Fruit fly (Drosophila melanogaster) ovary, adult (tissue): ENCODE measurements around the gene CG8765.

Experiments
- CG17801 ChIP-seq: fragments of 200-800 bp; optimal IDR thresholded peaks from 2 replicates; lab custom pipeline; 2019; ENCODE audit warnings: missing biosample characterization, mild to moderate bottlenecking, missing genetic modification characterization, moderate library complexity; ENCODE audit not compliant: partially characterized antibody

Gene CG8765

dm6 chr3L:19634788-19635448 lies 52.2 kb downstream of the CG8765 start:
- TF ChIP-seq CG17801 (GFP tag; lab: Kevin White, UChicago): peak; percentile 61
